Fruit fly (Drosophila melanogaster) whole organism: Measurements from ENCODE around the gene Kah.

ENCODE experiments used
- CG8478 ChIP-seq: fragments of >200 bp; optimal IDR thresholded peaks from 2 replicates; lab custom pipeline; 2018; ENCODE audit warnings: inconsistent platforms
- Dll ChIP-seq: fragments of >200 bp; optimal IDR thresholded peaks from 2 replicates; lab custom pipeline; 2017
- EcR ChIP-seq, 2 experiments: fragments of >200 bp; optimal IDR thresholded peaks; 2 replicates each; lab custom pipeline; 2017; ENCODE audit warnings: missing biosample characterization in 2 of 2, missing genetic modification characterization in 2 of 2, missing genetic modification reagents in 2 of 2
- pan ChIP-seq: fragments of >200 bp; optimal IDR thresholded peaks from 2 replicates; lab custom pipeline; 2017
- psq ChIP-seq: fragments of >200 bp; optimal IDR thresholded peaks from 2 replicates; lab custom pipeline; 2017
- usp ChIP-seq: fragments of >200 bp; optimal IDR thresholded peaks from 2 replicates; lab custom pipeline; 2017; ENCODE audit warnings: missing biosample characterization, missing genetic modification characterization, mixed read lengths

Kah gene

dm6 chr3L:601559-602136 lies 12.6 kb upstream of the Kah start:
- TF ChIP-seq Dll, result no peak
- TF ChIP-seq pan (lab: Kevin White, UChicago), result no peak
- no peak for TF ChIP-seq usp
- TF ChIP-seq CG8478 (lab: Kevin White, UChicago), result no peak
- no peak for TF ChIP-seq EcR (GFP tag; optimal IDR thresholded peaks at IDR 0.05; lab: Kevin White, UChicago)
- no peak for TF ChIP-seq psq (lab: Kevin White, UChicago)

- TF ChIP-seq Dll, result no peak
- no peak for TF ChIP-seq usp
- no peak for TF ChIP-seq EcR (GFP tag; optimal IDR thresholded peaks at IDR 0.05; lab: Kevin White, UChicago)
- no peak for TF ChIP-seq psq (lab: Kevin White, UChicago)
- TF ChIP-seq CG8478 (lab: Kevin White, UChicago), result no peak
- TF ChIP-seq pan (lab: Kevin White, UChicago), result no peak
These were observed 12.0 kb upstream of the Kah start for dm6 chr3L:601104-601503.

- TF ChIP-seq pan (lab: Kevin White, UChicago) (no peak), CG8478 (lab: Kevin White, UChicago) (no peak), EcR (GFP tag; optimal IDR thresholded peaks at IDR 0.05; lab: Kevin White, UChicago) (no peak), psq (lab: Kevin White, UChicago) (no peak), Dll (no peak), usp (no peak)
These were observed 4.0 kb upstream of the Kah start, which contains the start of gene MED14 for dm6 chr3L:593102-593501. TSS of gene MED14 (plus strand) at chr3L:593246.

- no peak for TF ChIP-seq CG8478 (lab: Kevin White, UChicago)
- no peak for TF ChIP-seq psq (lab: Kevin White, UChicago)
- no peak for TF ChIP-seq pan (lab: Kevin White, UChicago)
- no peak for TF ChIP-seq EcR (GFP tag; optimal IDR thresholded peaks at IDR 0.05; lab: Kevin White, UChicago)
- no peak for TF ChIP-seq Dll
- TF ChIP-seq usp, result no peak
These were observed 3.2 kb upstream of the Kah start for dm6 chr3L:592251-592650.

- TF ChIP-seq pan (lab: Kevin White, UChicago), result no peak
- TF ChIP-seq psq (lab: Kevin White, UChicago), result no peak
- no peak for TF ChIP-seq CG8478 (lab: Kevin White, UChicago)
- no peak for TF ChIP-seq EcR (GFP tag; optimal IDR thresholded peaks at IDR 0.05; lab: Kevin White, UChicago)
- TF ChIP-seq Dll, result no peak
- TF ChIP-seq usp, result no peak
These were observed 2.3 kb upstream of the Kah start for dm6 chr3L:591370-591769.

dm6 chr3L:589290-590281 lies 512 bp upstream of the Kah start:
- TF ChIP-seq EcR (GFP tag; optimal IDR thresholded peaks at IDR 0.05; lab: Kevin White, UChicago) (no peak), psq (lab: Kevin White, UChicago) (no peak), CG8478 (lab: Kevin White, UChicago) (no peak), Dll (no peak)

- TF ChIP-seq EcR (GFP tag; optimal IDR thresholded peaks at IDR 0.05; lab: Kevin White, UChicago) (peak in 1 of 2 experiments; percentile 24), usp (no peak)
These were observed 1.2 kb downstream of the Kah start for dm6 chr3L:587827-588226.

- TF ChIP-seq usp (no peak), CG8478 (lab: Kevin White, UChicago) (no peak), Dll (no peak), psq (lab: Kevin White, UChicago) (no peak)
These were observed 2.4 kb downstream of the Kah start for dm6 chr3L:586582-587213.

- no peak for TF ChIP-seq psq (lab: Kevin White, UChicago)
- TF ChIP-seq usp, result no peak
- TF ChIP-seq Dll, result no peak
- no peak for TF ChIP-seq CG8478 (lab: Kevin White, UChicago)
- no peak for TF ChIP-seq pan (lab: Kevin White, UChicago)
- TF ChIP-seq EcR (GFP tag; optimal IDR thresholded peaks at IDR 0.05; lab: Kevin White, UChicago), result no peak
These were observed 8.0 kb downstream of the Kah start, which contains the start of gene Ppm1 for dm6 chr3L:581037-581436. TSS of gene Ppm1 (plus strand) at chr3L:581337.

- TF ChIP-seq psq (lab: Kevin White, UChicago) (no peak), Dll (no peak), pan (lab: Kevin White, UChicago) (no peak), CG8478 (lab: Kevin White, UChicago) (no peak), EcR (GFP tag; optimal IDR thresholded peaks at IDR 0.05; lab: Kevin White, UChicago) (no peak), usp (no peak)
These were observed 16.1 kb downstream of the Kah start for dm6 chr3L:572940-573339.

dm6 chr3L:565964-566627 lies 23.0 kb downstream of the Kah start:
- TF ChIP-seq Dll (no peak), psq (lab: Kevin White, UChicago) (no peak), pan (lab: Kevin White, UChicago) (no peak), CG8478 (lab: Kevin White, UChicago) (no peak), EcR (GFP tag; optimal IDR thresholded peaks at IDR 0.05; lab: Kevin White, UChicago) (no peak), usp (no peak)
